Worm (Caenorhabditis elegans) whole organism, young adult: ENCODE data around the gene F07A11.1.

ENCODE experiments used
- B0019.2 ChIP-seq: fragments of 200-800 bp; sonication (Bioruptor generic); conservative IDR thresholded peaks from 2 replicates; pipeline ENCODE4 v1.3.6; 2022; ENCODE audit warnings: missing genetic modification reagents, missing genetic modification characterization, missing compliant biosample characterization
- B0261.1 ChIP-seq: sonication (generic microtip); optimal IDR thresholded peaks from 2 replicates; lab custom pipeline; 2016; ENCODE audit warnings: mild to moderate bottlenecking, missing genetic modification characterization, moderate library complexity, missing compliant biosample characterization
- B0336.3 ChIP-seq: fragments of 200-800 bp; sonication (Bioruptor generic); IDR thresholded peaks from 2 replicates; pipeline ENCODE4 v1.3.6; 2022; ENCODE audit warnings: missing genetic modification characterization, missing compliant biosample characterization
- C06A6.2 ChIP-seq: fragments of 200-800 bp; sonication (Bioruptor generic); conservative IDR thresholded peaks from 2 replicates; pipeline ENCODE4 v1.3.6; 2022; ENCODE audit warnings: missing genetic modification characterization, missing compliant biosample characterization
- C17E4.6 ChIP-seq: fragments of 200-800 bp; sonication (Bioruptor generic); IDR thresholded peaks from 2 replicates; pipeline ENCODE4 v1.3.6; 2022; ENCODE audit warnings: missing genetic modification reagents, missing genetic modification characterization, missing compliant biosample characterization
- F49E8.2 ChIP-seq: sonication (generic microtip); optimal IDR thresholded peaks from 3 replicates; lab custom pipeline; 2017; ENCODE audit warnings: missing genetic modification characterization, mild to moderate bottlenecking, missing compliant biosample characterization, antibody characterized with exemption, moderate library complexity; ENCODE audit not compliant: insufficient read depth
- F55B11.4 ChIP-seq: sonication (generic microtip); optimal IDR thresholded peaks from 2 replicates; lab custom pipeline; 2016; ENCODE audit warnings: missing compliant biosample characterization, missing genetic modification characterization, borderline replicate concordance; ENCODE audit not compliant: insufficient read depth
- Y53F4B.3 ChIP-seq: fragments of 200-800 bp; sonication (Bioruptor generic); IDR thresholded peaks from 2 replicates; pipeline ENCODE4 v1.3.6; 2022; ENCODE audit warnings: missing genetic modification reagents, missing genetic modification characterization, missing compliant biosample characterization
- Y79H2A.3 ChIP-seq: fragments of 200-800 bp; sonication (Bioruptor generic); conservative IDR thresholded peaks from 2 replicates; pipeline ENCODE4 v1.3.6; 2022; ENCODE audit warnings: missing genetic modification reagents, missing genetic modification characterization, missing compliant biosample characterization
- ZK185.1 ChIP-seq: sonication (generic microtip); optimal IDR thresholded peaks from 2 replicates; lab custom pipeline; 2016; ENCODE audit warnings: mild to moderate bottlenecking, missing genetic modification characterization, missing compliant biosample characterization; ENCODE audit not compliant: poor library complexity, severe bottlenecking
- akir-1 ChIP-seq: fragments of 200-800 bp; sonication (Bioruptor generic); optimal IDR thresholded peaks from 2 replicates; lab custom pipeline; 2018; ENCODE audit warnings: mild to moderate bottlenecking, missing genetic modification characterization, moderate library complexity, missing compliant biosample characterization
- atf-7 ChIP-seq: sonication (generic microtip); optimal IDR thresholded peaks from 2 replicates; lab custom pipeline; 2017; ENCODE audit warnings: mild to moderate bottlenecking, missing genetic modification characterization, missing compliant biosample characterization
- athp-1 ChIP-seq: sonication (generic microtip); optimal IDR thresholded peaks from 2 replicates; lab custom pipeline; 2017; ENCODE audit warnings: mild to moderate bottlenecking, missing genetic modification characterization, missing compliant biosample characterization
- bed-2 ChIP-seq: fragments of 200-800 bp; sonication (Bioruptor generic); IDR thresholded peaks from 2 replicates; pipeline ENCODE4 v1.3.6; 2022; ENCODE audit warnings: missing genetic modification reagents, missing genetic modification characterization, missing compliant biosample characterization
- cebp-2 ChIP-seq: fragments of 200-800 bp; sonication (Bioruptor generic); IDR thresholded peaks from 2 replicates; pipeline ENCODE4 v1.3.6; 2022; ENCODE audit warnings: missing genetic modification characterization, missing compliant biosample characterization
- ceh-40 ChIP-seq: fragments of 200-800 bp; sonication (Bioruptor generic); IDR thresholded peaks from 2 replicates; pipeline ENCODE4 v1.3.6; 2022; ENCODE audit warnings: missing genetic modification characterization, missing compliant biosample characterization
- ceh-79 ChIP-seq: sonication (generic microtip); optimal IDR thresholded peaks from 2 replicates; lab custom pipeline; 2017; ENCODE audit warnings: mild to moderate bottlenecking, missing genetic modification characterization, missing compliant biosample characterization
- dox-1 ChIP-seq: fragments of 200-800 bp; sonication (Bioruptor generic); IDR thresholded peaks from 2 replicates; pipeline ENCODE4 v1.3.6; 2022; ENCODE audit warnings: missing genetic modification reagents, missing genetic modification characterization, missing compliant biosample characterization
- dpl-1 ChIP-seq: fragments of 150-350 bp; optimal IDR thresholded peaks from 2 replicates; lab custom pipeline; 2014; ENCODE audit warnings: missing biosample characterization, missing genetic modification reagents, missing genetic modification characterization
- egl-18 ChIP-seq: fragments of 200-800 bp; sonication (Bioruptor generic); IDR thresholded peaks from 2 replicates; pipeline ENCODE4 v1.3.6; 2022; ENCODE audit warnings: missing genetic modification reagents, missing genetic modification characterization, missing compliant biosample characterization
- him-1 ChIP-seq: sonication (generic microtip); optimal IDR thresholded peaks from 2 replicates; lab custom pipeline; 2016; ENCODE audit warnings: missing genotype, missing genetic modification reagents, missing genetic modification characterization, missing compliant biosample characterization
- hlh-26 ChIP-seq: fragments of 200-800 bp; sonication (Bioruptor generic); conservative IDR thresholded peaks from 2 replicates; pipeline ENCODE4 v1.3.6; 2022; ENCODE audit warnings: missing genetic modification reagents, missing genetic modification characterization, missing compliant biosample characterization
- hmg-20 ChIP-seq: fragments of 200-800 bp; sonication (Bioruptor generic); IDR thresholded peaks from 2 replicates; pipeline ENCODE4 v1.3.6; 2022; ENCODE audit warnings: missing genetic modification reagents, missing genetic modification characterization, missing compliant biosample characterization
- hrde-1 ChIP-seq: sonication (generic microtip); optimal IDR thresholded peaks from 2 replicates; lab custom pipeline; 2016; ENCODE audit warnings: missing genetic modification characterization, mild to moderate bottlenecking, missing compliant biosample characterization, moderate library complexity, missing genotype, missing genetic modification reagents, borderline replicate concordance
- hsf-1 ChIP-seq: fragments of 200-800 bp; sonication (Bioruptor generic); IDR thresholded peaks from 2 replicates; pipeline ENCODE4 v1.3.6; 2022; ENCODE audit warnings: missing genetic modification reagents, missing genetic modification characterization, missing compliant biosample characterization
- let-607 ChIP-seq, 2 experiments: fragments of 200-800 bp in 1 of 2; sonication (Bioruptor generic) in 1 of 2; sonication (generic microtip) in 1 of 2; optimal IDR thresholded peaks; 2 replicates each; lab custom pipeline; 2016 to 2018; ENCODE audit warnings: mild to moderate bottlenecking in 2 of 2, missing compliant biosample characterization in 2 of 2, missing genetic modification characterization in 2 of 2, moderate library complexity in 2 of 2, missing genotype in 1 of 2
- lsl-1 ChIP-seq: fragments of 200-800 bp; sonication (Bioruptor generic); optimal IDR thresholded peaks from 2 replicates; lab custom pipeline; 2018; ENCODE audit warnings: mild to moderate bottlenecking, missing genetic modification characterization, moderate library complexity, missing compliant biosample characterization
- lsy-27 ChIP-seq: sonication (generic microtip); optimal IDR thresholded peaks from 2 replicates; lab custom pipeline; 2017; ENCODE audit warnings: missing genetic modification characterization, mild to moderate bottlenecking, missing compliant biosample characterization, antibody characterized with exemption, missing genotype, borderline replicate concordance; ENCODE audit not compliant: insufficient read depth
- madf-6 ChIP-seq: fragments of 200-800 bp; sonication (Bioruptor generic); IDR thresholded peaks from 2 replicates; pipeline ENCODE4 v1.3.6; 2022; ENCODE audit warnings: missing genetic modification reagents, missing genetic modification characterization, missing compliant biosample characterization
- mxl-1 ChIP-seq: sonication (generic microtip); optimal IDR thresholded peaks from 2 replicates; lab custom pipeline; 2016; ENCODE audit warnings: missing genetic modification characterization, missing compliant biosample characterization
- nfya-1 ChIP-seq: sonication (generic microtip); optimal IDR thresholded peaks from 2 replicates; lab custom pipeline; 2017; ENCODE audit warnings: antibody characterized with exemption, missing compliant biosample characterization, missing genetic modification characterization, borderline replicate concordance; ENCODE audit not compliant: insufficient read depth
- nfya-2 ChIP-seq: fragments of 200-800 bp; sonication (Bioruptor generic); IDR thresholded peaks from 2 replicates; pipeline ENCODE4 v1.3.6; 2022; ENCODE audit warnings: missing genetic modification reagents, missing genetic modification characterization, missing compliant biosample characterization
- nfyb-1 ChIP-seq: fragments of 200-800 bp; sonication (Bioruptor generic); IDR thresholded peaks from 2 replicates; pipeline ENCODE4 v1.3.6; 2022; ENCODE audit warnings: missing genetic modification reagents, missing genetic modification characterization, missing compliant biosample characterization
- nhr-120 ChIP-seq: fragments of 200-800 bp; sonication (Bioruptor generic); IDR thresholded peaks from 2 replicates; pipeline ENCODE4 v1.3.6; 2022; ENCODE audit warnings: missing genetic modification characterization, missing compliant biosample characterization
- pbrm-1 ChIP-seq: fragments of 200-800 bp; sonication (Bioruptor generic); IDR thresholded peaks from 2 replicates; pipeline ENCODE4 v1.3.6; 2022; ENCODE audit warnings: missing genetic modification reagents, missing genetic modification characterization, missing compliant biosample characterization
- rpc-1 ChIP-seq, 2 experiments: fragments of 150-350 bp in 1 of 2; sonication (generic microtip) in 1 of 2; optimal IDR thresholded peaks; 2 replicates each; lab custom pipeline; 2014 to 2018; ENCODE audit warnings: missing biosample characterization in 1 of 2, missing genetic modification characterization in 1 of 2, missing genetic modification reagents in 1 of 2, missing genotype in 1 of 2
- sdz-38 ChIP-seq: sonication (generic microtip); optimal IDR thresholded peaks from 2 replicates; lab custom pipeline; 2016; ENCODE audit warnings: missing genotype, missing genetic modification characterization, missing compliant biosample characterization
- sea-2 ChIP-seq: fragments of 200-800 bp; sonication (Bioruptor generic); IDR thresholded peaks from 2 replicates; pipeline ENCODE4 v1.3.6; 2022; ENCODE audit warnings: missing genetic modification characterization, missing compliant biosample characterization
- somi-1 ChIP-seq: fragments of 200-800 bp; sonication (Bioruptor generic); optimal IDR thresholded peaks from 2 replicates; lab custom pipeline; 2018; ENCODE audit warnings: mild to moderate bottlenecking, missing genetic modification characterization, missing compliant biosample characterization
- tbp1 ChIP-seq: fragments of 200-800 bp; sonication (Bioruptor generic); optimal IDR thresholded peaks from 2 replicates; lab custom pipeline; 2018; ENCODE audit warnings: mild to moderate bottlenecking, missing genetic modification characterization, missing compliant biosample characterization
- tlf-1 ChIP-seq: fragments of 200-800 bp; sonication (Bioruptor generic); optimal IDR thresholded peaks from 2 replicates; lab custom pipeline; 2018; ENCODE audit warnings: mild to moderate bottlenecking, missing genetic modification characterization, missing compliant biosample characterization
- unc-62 ChIP-seq: fragments of 150-350 bp; optimal IDR thresholded peaks from 2 replicates; lab custom pipeline; 2014; ENCODE audit warnings: missing biosample characterization, missing genetic modification reagents, missing genetic modification characterization
- xnd-1 ChIP-seq: sonication (generic microtip); optimal IDR thresholded peaks from 2 replicates; lab custom pipeline; 2016; ENCODE audit warnings: missing genotype, missing genetic modification reagents, missing genetic modification characterization, missing compliant biosample characterization
- ztf-22 ChIP-seq: fragments of 200-800 bp; sonication (Bioruptor generic); optimal IDR thresholded peaks from 2 replicates; lab custom pipeline; 2018; ENCODE audit warnings: mild to moderate bottlenecking, missing genetic modification characterization, moderate library complexity, missing compliant biosample characterization
- ztf-3 ChIP-seq: fragments of 200-800 bp; sonication (Bioruptor generic); optimal IDR thresholded peaks from 2 replicates; lab custom pipeline; 2018; ENCODE audit warnings: mild to moderate bottlenecking, missing genetic modification characterization, missing compliant biosample characterization
- ztf-6 ChIP-seq: fragments of 200-800 bp; sonication (Bioruptor generic); IDR thresholded peaks from 2 replicates; pipeline ENCODE4 v1.3.6; 2022; ENCODE audit warnings: missing genetic modification reagents, missing genetic modification characterization, missing compliant biosample characterization

F07A11.1 gene

DNA sequence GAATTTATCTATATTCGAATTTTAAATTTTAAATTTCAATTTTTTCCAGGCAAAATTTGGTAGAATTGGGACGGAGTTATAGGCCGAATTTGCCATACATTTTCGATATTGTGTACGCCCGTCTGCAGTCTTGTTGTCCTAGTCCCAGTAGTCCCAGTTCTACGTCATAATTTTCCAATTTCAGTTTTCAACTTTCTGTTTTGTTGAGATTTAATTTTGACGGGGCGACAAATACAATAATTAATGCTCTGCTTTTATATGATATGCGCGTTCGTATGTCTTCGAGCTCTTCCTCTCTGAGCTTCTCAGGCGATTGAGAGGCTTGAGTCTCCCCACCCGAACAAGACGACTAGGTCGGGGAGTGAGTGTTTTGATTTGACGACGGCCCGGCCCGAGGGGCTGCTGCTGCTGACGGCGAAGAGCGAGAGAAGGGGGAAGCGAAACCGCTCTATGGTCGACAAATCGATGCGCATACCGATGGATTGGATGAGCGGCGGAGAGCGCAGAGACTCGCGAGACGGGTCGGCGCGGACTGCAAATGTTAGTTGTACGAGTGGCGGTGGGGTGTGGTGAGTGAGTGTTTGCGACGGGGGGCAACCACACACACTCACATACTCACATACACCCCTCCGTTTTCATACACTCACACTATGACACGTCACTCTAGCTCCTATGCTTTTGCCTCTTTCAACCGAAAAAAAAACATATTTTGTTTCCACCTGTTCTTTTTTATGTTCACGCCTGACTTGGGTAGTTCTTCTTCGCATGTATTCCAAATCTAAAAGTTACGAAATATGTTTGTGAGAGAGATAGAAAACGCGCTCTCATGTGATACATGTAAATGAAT lies 43.0 kb upstream of the F07A11.1 start (continued):
- no peak for TF ChIP-seq dpl-1 (GFP tag; lab: Kevin White, UChicago)
- TF ChIP-seq akir-1 (GFP tag; lab: Kevin White, UChicago), result no peak
- no peak for TF ChIP-seq B0019.2 (GFP tag; lab: Robert Waterston, UW)
- no peak for TF ChIP-seq B0336.3 (GFP tag; lab: Robert Waterston, UW)
- peak; percentile 30 for TF ChIP-seq ceh-79 (tag; lab: Kevin White, UChicago)
- no peak for TF ChIP-seq Y53F4B.3 (GFP tag; lab: Robert Waterston, UW)
- TF ChIP-seq sdz-38 (tag; lab: Kevin White, UChicago), result no peak
- TF ChIP-seq tlf-1 (GFP tag; lab: Kevin White, UChicago), result no peak
- peak; percentile 55 for TF ChIP-seq tbp1 (GFP tag; lab: Kevin White, UChicago)
- TF ChIP-seq pbrm-1, result peak; percentile 69; the same call in 1 of the 2 replicates
- 0 out of 2 replicates have a peak, but pooled peaks have one; percentile 5 for TF ChIP-seq ceh-40 (GFP tag; lab: Robert Waterston, UW)
- TF ChIP-seq ZK185.1 (tag; lab: Kevin White, UChicago), result peak; percentile 54
- no peak for TF ChIP-seq him-1 (tag; lab: Kevin White, UChicago)
- no peak for TF ChIP-seq hrde-1
- TF ChIP-seq let-607 (tag; optimal IDR thresholded peaks at IDR 0.05; lab: Kevin White, UChicago), result peak; percentile 91 to 92
- TF ChIP-seq hsf-1 (GFP tag; lab: Robert Waterston, UW), result no peak
- TF ChIP-seq ztf-22 (GFP tag; lab: Kevin White, UChicago), result no peak
- TF ChIP-seq nfya-1 (tag; lab: Kevin White, UChicago), result no peak
- peak; percentile 3 for TF ChIP-seq lsl-1 (GFP tag; lab: Kevin White, UChicago)
- TF ChIP-seq ztf-3 (GFP tag; lab: Kevin White, UChicago), result no peak
- TF ChIP-seq C17E4.6 (GFP tag; lab: Robert Waterston, UW), result no peak
- 0 out of 2 replicates have a peak, but pooled peaks have one; percentile 57 for TF ChIP-seq bed-2
- no peak for TF ChIP-seq F49E8.2 (tag; lab: Kevin White, UChicago)
- no peak for TF ChIP-seq ztf-6 (GFP tag; lab: Robert Waterston, UW)
- TF ChIP-seq nhr-120 (GFP tag; lab: Robert Waterston, UW), result 0 out of 2 replicates have a peak, but pooled peaks have one; percentile 4
- no peak for TF ChIP-seq hmg-20 (GFP tag; lab: Robert Waterston, UW)
- no peak for TF ChIP-seq xnd-1
- TF ChIP-seq dox-1 (GFP tag; lab: Robert Waterston, UW), result peak; percentile 80
- TF ChIP-seq somi-1 (GFP tag; lab: Kevin White, UChicago), result peak; percentile 60
- no peak for TF ChIP-seq Y79H2A.3 (GFP tag; lab: Robert Waterston, UW)
- 0 out of 2 replicates have a peak, but pooled peaks have one; percentile 13 for TF ChIP-seq C06A6.2
- TF ChIP-seq lsy-27 (tag; lab: Kevin White, UChicago), result no peak
- peak; percentile 39 for TF ChIP-seq atf-7 (tag; lab: Kevin White, UChicago)
- no peak for TF ChIP-seq nfya-2
- no peak for TF ChIP-seq hlh-26 (GFP tag; lab: Robert Waterston, UW)
- TF ChIP-seq athp-1 (tag; lab: Kevin White, UChicago), result peak; percentile 48
- no peak for TF ChIP-seq madf-6 (GFP tag; lab: Robert Waterston, UW)
- no peak for TF ChIP-seq mxl-1 (tag; lab: Kevin White, UChicago)
- no peak for TF ChIP-seq rpc-1 (optimal IDR thresholded peaks at IDR 0.05; lab: Kevin White, UChicago)
- TF ChIP-seq rpc-1 (tag; optimal IDR thresholded peaks at IDR 0.05; lab: Kevin White, UChicago), result no peak
- peak; percentile 82 for TF ChIP-seq nfyb-1 (GFP tag; lab: Robert Waterston, UW)
- TF ChIP-seq sea-2 (GFP tag; lab: Robert Waterston, UW), result no peak
- TF ChIP-seq B0261.1 (tag; lab: Kevin White, UChicago), result no peak
- 0 out of 2 replicates have a peak, but pooled peaks have one; percentile 30 for TF ChIP-seq cebp-2
- TF ChIP-seq unc-62 (GFP tag; lab: Kevin White, UChicago), result no peak
- TF ChIP-seq egl-18 (GFP tag; lab: Robert Waterston, UW), result no peak
- TF ChIP-seq F55B11.4 (tag; lab: Kevin White, UChicago), result no peak
